Fruit fly (Drosophila melanogaster) whole organism, prepupa: ENCODE results near the gene Bub1.

Source experiments
- CG10669 ChIP-seq: fragments of 200-800 bp; sonication (Bioruptor generic); optimal IDR thresholded peaks from 3 replicates; lab custom pipeline; 2018; ENCODE audit warnings: missing biosample characterization, mild to moderate bottlenecking, missing genetic modification characterization, moderate library complexity
- CG11902 ChIP-seq: fragments of 200-800 bp; sonication (Bioruptor generic); optimal IDR thresholded peaks from 3 replicates; lab custom pipeline; 2016; ENCODE audit warnings: missing biosample characterization, missing genetic modification characterization
- CG15336 ChIP-seq: fragments of 200-800 bp; sonication (Bioruptor generic); IDR thresholded peaks from 2 replicates; pipeline ENCODE4 v1.3.6; 2022; ENCODE audit warnings: missing biosample characterization, missing genetic modification characterization
- CG1621 ChIP-seq: fragments of 200-800 bp; sonication (Bioruptor generic); optimal IDR thresholded peaks from 3 replicates; lab custom pipeline; 2018; ENCODE audit warnings: missing biosample characterization, mild to moderate bottlenecking, missing genetic modification characterization
- CG31627 ChIP-seq: fragments of 200-800 bp; sonication (Bioruptor generic); optimal IDR thresholded peaks from 3 replicates; lab custom pipeline; 2016; ENCODE audit warnings: missing biosample characterization, missing genetic modification characterization
- CG34406 ChIP-seq: fragments of 200-800 bp; sonication (Bioruptor generic); optimal IDR thresholded peaks from 3 replicates; lab custom pipeline; 2016; ENCODE audit warnings: missing biosample characterization, missing genetic modification characterization
- CG4318 ChIP-seq: fragments of 200-800 bp; sonication (Bioruptor generic); optimal IDR thresholded peaks from 3 replicates; lab custom pipeline; 2017; ENCODE audit warnings: missing biosample characterization, mild to moderate bottlenecking, missing genetic modification characterization
- CG6808 ChIP-seq: fragments of 200-800 bp; sonication (Bioruptor generic); optimal IDR thresholded peaks from 3 replicates; lab custom pipeline; 2017; ENCODE audit warnings: missing biosample characterization, missing genetic modification characterization, mild to moderate bottlenecking, moderate library complexity, missing genetic modification reagents
- CG6854 ChIP-seq: fragments of 200-800 bp; sonication (Bioruptor generic); optimal IDR thresholded peaks from 2 replicates; lab custom pipeline; 2017; ENCODE audit warnings: missing biosample characterization, mild to moderate bottlenecking, missing genetic modification characterization
- CG8119 ChIP-seq: fragments of 200-800 bp; sonication (Bioruptor generic); IDR thresholded peaks from 3 replicates; pipeline ENCODE4 v1.3.6; 2022; ENCODE audit warnings: missing biosample characterization, missing genetic modification characterization
- CG8319 ChIP-seq: fragments of 200-800 bp; sonication (Bioruptor generic); optimal IDR thresholded peaks from 3 replicates; lab custom pipeline; 2016; ENCODE audit warnings: missing biosample characterization, missing genetic modification characterization
- CG8632 ChIP-seq: fragments of 200-800 bp; sonication (Bioruptor generic); optimal IDR thresholded peaks from 3 replicates; lab custom pipeline; 2016; ENCODE audit warnings: missing biosample characterization, missing genetic modification characterization
- CG9139 ChIP-seq: fragments of 200-800 bp; sonication (Bioruptor generic); optimal IDR thresholded peaks from 3 replicates; lab custom pipeline; 2017; ENCODE audit warnings: missing biosample characterization, mild to moderate bottlenecking, missing genetic modification characterization
- Eip78C ChIP-seq: fragments of 200-800 bp; sonication (Bioruptor generic); peaks from one replicate; lab custom pipeline; 2016; ENCODE audit warnings: missing biosample characterization, missing genetic modification characterization
- Eip93F ChIP-seq: fragments of 200-800 bp; sonication (Bioruptor generic); optimal IDR thresholded peaks from 2 replicates; lab custom pipeline; 2016; ENCODE audit warnings: missing biosample characterization, mild to moderate bottlenecking, missing genetic modification characterization
- Ets21C ChIP-seq: fragments of 200-800 bp; sonication (Bioruptor generic); optimal IDR thresholded peaks from 3 replicates; lab custom pipeline; 2016; ENCODE audit warnings: missing biosample characterization, missing genetic modification characterization
- Ets96B ChIP-seq: fragments of 200-800 bp; optimal IDR thresholded peaks from 2 replicates; lab custom pipeline; 2019; ENCODE audit warnings: missing biosample characterization, mild to moderate bottlenecking, missing genetic modification characterization, moderate library complexity
- Gug ChIP-seq: fragments of 200-800 bp; sonication (Bioruptor generic); IDR thresholded peaks from 2 replicates; pipeline ENCODE4 v1.3.6; 2022; ENCODE audit warnings: missing biosample characterization, missing genetic modification characterization
- Hr38 ChIP-seq: sonication (Bioruptor generic); optimal IDR thresholded peaks from 2 replicates; lab custom pipeline; 2016; ENCODE audit warnings: missing biosample characterization, missing genetic modification characterization
- Hr4 ChIP-seq: fragments of 200-800 bp; sonication (Bioruptor generic); optimal IDR thresholded peaks from 3 replicates; lab custom pipeline; 2016; ENCODE audit warnings: missing biosample characterization, missing genetic modification characterization
- Met ChIP-seq: fragments of 200-800 bp; sonication (Bioruptor generic); optimal IDR thresholded peaks from 3 replicates; lab custom pipeline; 2016; ENCODE audit warnings: missing biosample characterization, missing genetic modification characterization
- Sox14 ChIP-seq: fragments of 200-800 bp; sonication (Bioruptor generic); optimal IDR thresholded peaks from 3 replicates; lab custom pipeline; 2016; ENCODE audit warnings: missing biosample characterization, missing genetic modification characterization
- Sox15 ChIP-seq: fragments of 200-800 bp; sonication (Bioruptor generic); optimal IDR thresholded peaks from 3 replicates; lab custom pipeline; 2016; ENCODE audit warnings: missing biosample characterization, missing genetic modification characterization
- cyc ChIP-seq: fragments of 200-800 bp; sonication (Bioruptor generic); optimal IDR thresholded peaks from 3 replicates; lab custom pipeline; 2016; ENCODE audit warnings: missing biosample characterization, missing genetic modification characterization
- dsx ChIP-seq: fragments of 200-800 bp; optimal IDR thresholded peaks from 3 replicates; lab custom pipeline; 2019; ENCODE audit warnings: missing biosample characterization, mild to moderate bottlenecking, missing genetic modification characterization, moderate library complexity; ENCODE audit not compliant: poor library complexity, severe bottlenecking
- esn ChIP-seq: fragments of 200-800 bp; sonication (Bioruptor generic); optimal IDR thresholded peaks from 2 replicates; lab custom pipeline; 2016; ENCODE audit warnings: missing biosample characterization, mild to moderate bottlenecking, missing genetic modification characterization, moderate library complexity
- fd59A ChIP-seq: fragments of 200-800 bp; sonication (Bioruptor generic); optimal IDR thresholded peaks from 2 replicates; lab custom pipeline; 2017; ENCODE audit warnings: missing biosample characterization, mild to moderate bottlenecking, missing genetic modification characterization, missing genetic modification reagents
- fd85E ChIP-seq: fragments of 200-800 bp; sonication (Bioruptor generic); optimal IDR thresholded peaks from 3 replicates; lab custom pipeline; 2016; ENCODE audit warnings: missing biosample characterization, missing genetic modification characterization
- fkh ChIP-seq: fragments of 200-800 bp; sonication (Bioruptor generic); optimal IDR thresholded peaks from 3 replicates; lab custom pipeline; 2017; ENCODE audit warnings: missing biosample characterization, mild to moderate bottlenecking, missing genetic modification characterization, moderate library complexity
- net ChIP-seq: fragments of 200-800 bp; sonication (Bioruptor generic); optimal IDR thresholded peaks from 3 replicates; lab custom pipeline; 2016; ENCODE audit warnings: missing biosample characterization, missing genetic modification characterization
- spab ChIP-seq: fragments of 200-800 bp; sonication (Bioruptor generic); optimal IDR thresholded peaks from 2 replicates; lab custom pipeline; 2017; ENCODE audit warnings: missing biosample characterization, mild to moderate bottlenecking, missing genetic modification characterization, missing genetic modification reagents
- ss ChIP-seq, 2 experiments: fragments of 200-800 bp; sonication (Bioruptor generic); optimal IDR thresholded peaks; 2 replicates in 1 of 2; 3 replicates in 1 of 2; lab custom pipeline; 2017 to 2018; ENCODE audit warnings: mild to moderate bottlenecking in 2 of 2, missing biosample characterization in 2 of 2, missing genetic modification characterization in 2 of 2, moderate library complexity in 1 of 2
- svp ChIP-seq: fragments of 200-800 bp; sonication (Bioruptor generic); peaks from one replicate; lab custom pipeline; 2016; ENCODE audit warnings: missing biosample characterization, missing genetic modification characterization
- topi ChIP-seq: fragments of 200-800 bp; sonication (Bioruptor generic); optimal IDR thresholded peaks from 3 replicates; lab custom pipeline; 2016; ENCODE audit warnings: missing biosample characterization, missing genetic modification characterization
- vri ChIP-seq: fragments of 200-800 bp; sonication (Bioruptor generic); optimal IDR thresholded peaks from 3 replicates; lab custom pipeline; 2016; ENCODE audit warnings: missing biosample characterization, mild to moderate bottlenecking, missing genetic modification characterization

The Bub1 gene

DNA sequence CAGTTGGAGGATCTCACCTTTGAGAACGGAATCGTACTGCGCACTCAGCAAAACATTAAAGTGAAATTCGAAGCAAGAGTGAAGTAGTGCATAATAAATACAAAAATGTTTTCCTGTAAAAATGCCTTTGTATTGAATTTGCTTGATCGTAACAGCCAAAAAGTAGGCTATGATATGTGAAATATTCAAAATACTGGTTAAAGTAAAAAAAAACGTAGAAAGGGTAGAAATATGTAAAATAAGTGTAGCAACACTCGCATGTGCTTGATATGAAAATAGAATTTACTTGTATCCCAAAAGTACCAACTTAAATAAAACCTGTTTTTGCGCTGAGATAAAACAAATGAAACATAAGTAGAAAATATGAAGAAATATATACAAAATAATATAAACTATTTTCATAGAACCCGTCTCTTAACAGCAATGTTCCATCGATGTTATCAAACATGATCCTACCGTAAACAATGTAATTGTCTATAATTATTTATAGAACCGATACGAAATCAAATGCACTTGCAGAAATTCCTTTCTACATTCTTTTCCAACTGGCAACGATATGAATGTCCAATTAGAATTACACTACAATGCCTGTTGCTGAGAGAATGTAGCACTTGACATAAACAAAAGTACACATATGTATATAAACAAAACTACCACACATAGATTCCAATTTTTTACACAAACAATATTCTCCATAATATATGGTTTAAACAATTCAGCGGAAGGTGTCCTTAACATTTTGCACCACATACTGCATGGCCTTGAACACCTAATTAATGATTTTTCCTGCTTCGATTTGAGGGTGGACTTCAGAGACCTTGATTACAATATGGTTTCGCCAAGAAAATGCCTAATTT lies 8.2 kb upstream of the Bub1 start:
- peak; percentile 68 for TF ChIP-seq Eip78C (GFP tag; lab: Kevin White, UChicago)
- peak; percentile 4 for TF ChIP-seq topi (GFP tag; lab: Kevin White, UChicago)
- peak; percentile 19 for TF ChIP-seq Sox14 (GFP tag; lab: Kevin White, UChicago)
- peak; percentile 6 for TF ChIP-seq Met (GFP tag; lab: Kevin White, UChicago)
- TF ChIP-seq CG15336 (GFP tag; lab: Robert Waterston, UW): peak; percentile 18; the same call in 1 of the 2 replicates
- no peak for TF ChIP-seq net (GFP tag; lab: Kevin White, UChicago)
- TF ChIP-seq Ets96B (tag; lab: Kevin White, UChicago): peak; percentile 9
- TF ChIP-seq CG9139 (GFP tag; lab: Kevin White, UChicago): no peak
- TF ChIP-seq dsx (GFP tag; lab: Kevin White, UChicago): peak; percentile 77
- TF ChIP-seq esn (GFP tag; lab: Kevin White, UChicago): peak; percentile 10
- peak; percentile 29 for TF ChIP-seq Hr4
- no peak for TF ChIP-seq CG8119 (GFP tag; lab: Robert Waterston, UW)

DNA sequence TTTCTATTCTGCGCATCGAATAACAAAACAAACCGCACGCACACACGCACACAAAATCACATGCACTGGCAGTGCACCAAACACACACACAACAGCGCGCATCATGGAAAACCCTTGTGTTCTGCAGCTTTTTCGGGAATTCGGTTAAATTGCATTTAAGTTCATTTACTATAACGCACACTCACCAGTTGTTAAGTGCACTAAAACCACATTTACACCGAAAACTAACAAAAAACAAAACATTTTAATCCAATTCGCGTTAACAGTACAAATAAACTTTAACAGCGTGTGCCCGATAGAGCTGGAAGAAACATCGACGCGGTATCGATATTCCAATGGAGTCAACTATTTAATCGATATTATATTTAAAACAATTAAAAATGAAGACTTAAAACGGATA lies 7.6 kb upstream of the Bub1 start, which contains the start of gene tkv:
Gene tkv (minus strand): TSS at position 304 of the 400 bp plus-strand sequence.
- TF ChIP-seq cyc (GFP tag; lab: Kevin White, UChicago) (no peak), fkh (peak; percentile 77), Sox15 (GFP tag; lab: Kevin White, UChicago) (no peak), Eip93F (peak; percentile 28)

DNA sequence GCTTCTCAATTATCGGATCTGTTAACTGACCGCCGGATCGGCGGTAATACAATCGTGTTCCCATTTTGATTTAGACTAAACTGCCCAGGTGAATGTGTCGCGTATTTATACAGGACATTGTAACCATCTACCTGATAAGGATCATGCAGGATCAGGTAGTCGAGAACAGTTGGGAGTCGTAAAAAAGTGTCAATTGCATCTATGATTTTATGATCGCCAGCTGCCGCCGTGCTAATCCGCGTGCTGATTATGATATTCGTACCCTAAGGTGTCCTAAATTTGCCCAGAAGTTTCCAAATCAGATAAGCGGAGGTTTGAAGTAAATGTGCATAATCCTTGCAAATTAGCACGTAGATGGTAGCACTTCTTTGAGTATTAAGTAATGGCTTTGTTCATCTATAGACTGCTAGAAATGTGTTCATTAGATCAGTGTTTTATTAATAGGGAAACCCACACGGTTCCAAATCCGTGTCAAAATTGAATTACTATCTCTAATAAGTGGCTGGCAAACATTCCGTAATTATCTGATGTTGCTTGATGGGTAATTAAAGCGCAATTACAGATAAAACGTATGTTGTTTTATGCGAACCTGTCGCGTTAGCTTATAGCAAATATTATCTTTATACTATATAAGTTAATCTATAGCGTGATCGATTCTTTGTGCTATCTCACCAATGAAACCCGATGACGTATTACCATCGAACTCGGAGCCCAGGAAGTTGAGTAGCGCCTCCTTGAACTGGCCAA lies 1.2 kb upstream of the Bub1 start:
- TF ChIP-seq topi (GFP tag; lab: Kevin White, UChicago) (no peak), Hr38 (GFP tag; lab: Kevin White, UChicago) (no peak)

dm6 chr2L:5284820-5285219 lies 6.2 kb downstream of the Bub1 start:
- TF ChIP-seq CG9139 (GFP tag; lab: Kevin White, UChicago) (no peak), fd85E (GFP tag; lab: Kevin White, UChicago) (no peak), svp (GFP tag; lab: Kevin White, UChicago) (no peak), Eip78C (GFP tag; lab: Kevin White, UChicago) (peak; percentile 28), Met (GFP tag; lab: Kevin White, UChicago) (no peak), Hr4 (no peak), Eip93F (no peak), Ets21C (no peak), CG8632 (GFP tag; lab: Kevin White, UChicago) (no peak), CG10669 (GFP tag; lab: Kevin White, UChicago) (no peak), CG1621 (tag; lab: Kevin White, UChicago) (no peak), CG11902 (GFP tag; lab: Kevin White, UChicago) (no peak), CG4318 (GFP tag; lab: Kevin White, UChicago) (no peak), CG31627 (no peak), fkh (no peak), CG6854 (GFP tag; lab: Kevin White, UChicago) (no peak), CG6808 (peak; percentile 38), ss (GFP tag; optimal IDR thresholded peaks at IDR 0.05; lab: Kevin White, UChicago) (peak; percentile 40 to 89), CG8319 (GFP tag; lab: Kevin White, UChicago) (no peak), Gug (GFP tag; lab: Robert Waterston, UW) (no peak), CG8119 (GFP tag; lab: Robert Waterston, UW) (no peak), vri (GFP tag; lab: Kevin White, UChicago) (no peak), cyc (GFP tag; lab: Kevin White, UChicago) (no peak), spab (peak; percentile 11), CG34406 (no peak), Ets96B (tag; lab: Kevin White, UChicago) (peak; percentile 7), dsx (GFP tag; lab: Kevin White, UChicago) (peak; percentile 10), fd59A (GFP tag; lab: Kevin White, UChicago) (no peak)
